Comparison of ENCODE assay signal across 3 fruit fly cellular contexts in the genomic region with DNA sequence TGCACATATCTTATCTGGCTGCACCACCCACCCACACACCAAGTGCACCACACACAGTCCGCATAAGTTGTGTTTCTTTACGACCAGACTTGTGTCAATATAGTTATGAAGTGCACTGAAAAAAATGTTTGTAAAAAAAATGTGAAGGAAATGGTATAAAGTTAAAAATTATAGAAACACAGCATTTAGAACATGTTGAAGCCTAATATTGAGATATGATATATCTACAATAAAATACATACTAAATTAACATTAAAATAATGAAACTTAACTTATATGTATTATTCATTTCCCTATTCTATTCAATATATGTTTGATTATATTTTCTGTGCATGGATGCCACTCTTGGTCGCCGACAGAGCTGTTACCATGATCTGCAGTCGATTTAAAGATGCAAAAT.
A peak's percentile ranks its signal among the peaks of the same experiment; 100 is the strongest.
TF ChIP-seq lines count a peak whose summit lies in the region.

No protein-coding gene starts in this region.

- no peak for TF ChIP-seq CTCF in whole organism, embryonic (GFP tag; optimal IDR thresholded peaks at IDR 0.05; lab: Kevin White, UChicago)

TF ChIP-seq in whole organism, embryonic, 481 proteins besides CTCF, POLR2A, EP300 and RAD21:
- TF ChIP-seq Drgx (GFP tag; IDR thresholded peaks at IDR 0.05; lab: Robert Waterston, UW) (0 out of 2 replicates have a peak, but pooled peaks have one; percentile 35), Ets65A (GFP tag; lab: Kevin White, UChicago) (peak; percentile 40), sens (GFP tag; lab: Kevin White, UChicago) (peak; percentile 22), Med (GFP tag; lab: Kevin White, UChicago) (peak; percentile 14), lov (optimal IDR thresholded peaks at IDR 0.05; lab: Kevin White, UChicago) (no peak), lov (GFP tag; IDR thresholded peaks at IDR 0.05; lab: Robert Waterston, UW) (0 out of 3 replicates have a peak, but pooled peaks have one; percentile 8), Dip2 (GFP tag; IDR thresholded peaks at IDR 0.05; lab: Robert Waterston, UW) (no peak)

TF ChIP-seq in whole organism, prepupa, 60 proteins besides CTCF, POLR2A, EP300 and RAD21 (continues in another document):
- TF ChIP-seq CG10669 (GFP tag; optimal IDR thresholded peaks at IDR 0.05; lab: Kevin White, UChicago) (peak; percentile 36), fkh (GFP tag; optimal IDR thresholded peaks at IDR 0.05; lab: Kevin White, UChicago) (no peak), salr (GFP tag; optimal IDR thresholded peaks at IDR 0.05; lab: Kevin White, UChicago) (peak in 1 of 2 experiments; percentile 45), CG6792 (GFP tag; optimal IDR thresholded peaks at IDR 0.05; lab: Kevin White, UChicago) (no peak), dac (GFP tag; optimal IDR thresholded peaks at IDR 0.05; lab: Kevin White, UChicago) (no peak), CG16779 (tag; optimal IDR thresholded peaks at IDR 0.05; lab: Kevin White, UChicago) (no peak), vri (GFP tag; optimal IDR thresholded peaks at IDR 0.05; lab: Kevin White, UChicago) (no peak), CG10631 (GFP tag; optimal IDR thresholded peaks at IDR 0.05; lab: Kevin White, UChicago) (peak; percentile 12), cyc (GFP tag; optimal IDR thresholded peaks at IDR 0.05; lab: Kevin White, UChicago) (no peak), CG6276 (GFP tag; optimal IDR thresholded peaks at IDR 0.05; lab: Kevin White, UChicago) (peak; percentile 16), CG11902 (GFP tag; optimal IDR thresholded peaks at IDR 0.05; lab: Kevin White, UChicago) (no peak), eg (GFP tag; IDR thresholded peaks at IDR 0.05; lab: Robert Waterston, UW) (0 out of 3 replicates have a peak, but pooled peaks have one; percentile 22), CG34406 (GFP tag; optimal IDR thresholded peaks at IDR 0.05; lab: Kevin White, UChicago) (peak; percentile 5), Ets96B (tag; optimal IDR thresholded peaks at IDR 0.05; lab: Kevin White, UChicago) (peak; percentile 57), CG4318 (GFP tag; optimal IDR thresholded peaks at IDR 0.05; lab: Kevin White, UChicago) (no peak), Hr4 (GFP tag; optimal IDR thresholded peaks at IDR 0.05; lab: Kevin White, UChicago) (no peak), Sox15 (GFP tag; optimal IDR thresholded peaks at IDR 0.05; lab: Kevin White, UChicago) (no peak), Sox14 (GFP tag; optimal IDR thresholded peaks at IDR 0.05; lab: Kevin White, UChicago) (no peak), Blimp-1 (GFP tag; optimal IDR thresholded peaks at IDR 0.05; lab: Kevin White, UChicago) (no peak), CG7368 (GFP tag; optimal IDR thresholded peaks at IDR 0.05; lab: Kevin White, UChicago) (no peak), Eip75B (GFP tag; optimal IDR thresholded peaks at IDR 0.05; lab: Kevin White, UChicago) (no peak), CG6808 (GFP tag; optimal IDR thresholded peaks at IDR 0.05; lab: Kevin White, UChicago) (no peak), Hr39 (GFP tag; optimal IDR thresholded peaks at IDR 0.05; lab: Kevin White, UChicago) (no peak), CG6854 (GFP tag; optimal IDR thresholded peaks at IDR 0.05; lab: Kevin White, UChicago) (no peak), dsx (GFP tag; optimal IDR thresholded peaks at IDR 0.05; lab: Kevin White, UChicago; ENCODE audit: poor library complexity, severe bottlenecking) (peak; percentile 50), lz (GFP tag; optimal IDR thresholded peaks at IDR 0.05; lab: Kevin White, UChicago) (no peak), Lpt (GFP tag; optimal IDR thresholded peaks at IDR 0.05; lab: Kevin White, UChicago) (no peak), CG3919 (GFP tag; optimal IDR thresholded peaks at IDR 0.05; lab: Kevin White, UChicago) (peak; percentile 13), achi (GFP tag; optimal IDR thresholded peaks at IDR 0.05; lab: Kevin White, UChicago) (peak; percentile 33), CG8119 (GFP tag; IDR thresholded peaks at IDR 0.05; lab: Robert Waterston, UW) (peak; percentile 44; the same call in 1 of the 3 replicates), CG8632 (GFP tag; optimal IDR thresholded peaks at IDR 0.05; lab: Kevin White, UChicago) (peak; percentile 8), CG1621 (tag; optimal IDR thresholded peaks at IDR 0.05; lab: Kevin White, UChicago) (no peak), topi (GFP tag; optimal IDR thresholded peaks at IDR 0.05; lab: Kevin White, UChicago) (peak; percentile 4), esn (GFP tag; optimal IDR thresholded peaks at IDR 0.05; lab: Kevin White, UChicago) (no peak), pdm3 (GFP tag; optimal IDR thresholded peaks at IDR 0.05; lab: Kevin White, UChicago) (no peak), CG9139 (GFP tag; optimal IDR thresholded peaks at IDR 0.05; lab: Kevin White, UChicago) (no peak), CG31627 (GFP tag; optimal IDR thresholded peaks at IDR 0.05; lab: Kevin White, UChicago) (no peak), CG11762 (GFP tag; optimal IDR thresholded peaks at IDR 0.05; lab: Kevin White, UChicago; ENCODE audit: insufficient read depth) (no peak), Sox102F (GFP tag; optimal IDR thresholded peaks at IDR 0.05; lab: Kevin White, UChicago) (no peak), fd59A (GFP tag; optimal IDR thresholded peaks at IDR 0.05; lab: Kevin White, UChicago) (peak; percentile 7)

TF ChIP-seq in whole organism, pupa, 21 proteins besides CTCF, POLR2A, EP300 and RAD21:
- no peak for TF ChIP-seq Pif1B (GFP tag; optimal IDR thresholded peaks at IDR 0.05; lab: Kevin White, UChicago)
- no peak for TF ChIP-seq EcR (GFP tag; optimal IDR thresholded peaks at IDR 0.05; lab: Kevin White, UChicago)
- TF ChIP-seq CG12605 (GFP tag; IDR thresholded peaks at IDR 0.05; lab: Robert Waterston, UW), result no peak
- TF ChIP-seq Snoo (tag; optimal IDR thresholded peaks at IDR 0.05; lab: Kevin White, UChicago), result no peak
- peak; percentile 59 for TF ChIP-seq CG14655 (GFP tag; optimal IDR thresholded peaks at IDR 0.05; lab: Kevin White, UChicago)
- no peak for TF ChIP-seq fd96Ca (GFP tag; IDR thresholded peaks at IDR 0.05; lab: Robert Waterston, UW)
- TF ChIP-seq CG17806 (tag; optimal IDR thresholded peaks at IDR 0.05; lab: Kevin White, UChicago), result peak; percentile 47
- no peak for TF ChIP-seq CG34367 (tag; optimal IDR thresholded peaks at IDR 0.05; lab: Kevin White, UChicago)
- TF ChIP-seq CG9948 (tag; optimal IDR thresholded peaks at IDR 0.05; lab: Kevin White, UChicago), result peak; percentile 55
- no peak for TF ChIP-seq Ets98B (GFP tag; IDR thresholded peaks at IDR 0.05; lab: Robert Waterston, UW)
- peak; percentile 38 for TF ChIP-seq CG8301 (tag; optimal IDR thresholded peaks at IDR 0.05; lab: Kevin White, UChicago)
- TF ChIP-seq rn (GFP tag; IDR thresholded peaks at IDR 0.05; lab: Robert Waterston, UW), result no peak
- peak; percentile 39 for TF ChIP-seq CG15710 (tag; optimal IDR thresholded peaks at IDR 0.05; lab: Kevin White, UChicago)
- no peak for TF ChIP-seq Pif1A (GFP tag; optimal IDR thresholded peaks at IDR 0.05; lab: Kevin White, UChicago)
- no peak for TF ChIP-seq CG4496 (GFP tag; IDR thresholded peaks at IDR 0.05; lab: Robert Waterston, UW)
- no peak for TF ChIP-seq CG10348 (GFP tag; IDR thresholded peaks at IDR 0.05; lab: Robert Waterston, UW)
- TF ChIP-seq gl (tag; optimal IDR thresholded peaks at IDR 0.05; lab: Kevin White, UChicago), result no peak
- TF ChIP-seq CG13204 (GFP tag; optimal IDR thresholded peaks at IDR 0.05; lab: Kevin White, UChicago), result no peak
- TF ChIP-seq D1 (tag; optimal IDR thresholded peaks at IDR 0.05; lab: Kevin White, UChicago), result no peak
- TF ChIP-seq CG32121 (GFP tag; IDR thresholded peaks at IDR 0.05; lab: Robert Waterston, UW), result no peak
- TF ChIP-seq CG8159 (tag; optimal IDR thresholded peaks at IDR 0.05; lab: Kevin White, UChicago), result peak; percentile 73
